Fruit fly (Drosophila melanogaster): Measurements from ENCODE around the gene Mau2.

Gene Mau2

DNA sequence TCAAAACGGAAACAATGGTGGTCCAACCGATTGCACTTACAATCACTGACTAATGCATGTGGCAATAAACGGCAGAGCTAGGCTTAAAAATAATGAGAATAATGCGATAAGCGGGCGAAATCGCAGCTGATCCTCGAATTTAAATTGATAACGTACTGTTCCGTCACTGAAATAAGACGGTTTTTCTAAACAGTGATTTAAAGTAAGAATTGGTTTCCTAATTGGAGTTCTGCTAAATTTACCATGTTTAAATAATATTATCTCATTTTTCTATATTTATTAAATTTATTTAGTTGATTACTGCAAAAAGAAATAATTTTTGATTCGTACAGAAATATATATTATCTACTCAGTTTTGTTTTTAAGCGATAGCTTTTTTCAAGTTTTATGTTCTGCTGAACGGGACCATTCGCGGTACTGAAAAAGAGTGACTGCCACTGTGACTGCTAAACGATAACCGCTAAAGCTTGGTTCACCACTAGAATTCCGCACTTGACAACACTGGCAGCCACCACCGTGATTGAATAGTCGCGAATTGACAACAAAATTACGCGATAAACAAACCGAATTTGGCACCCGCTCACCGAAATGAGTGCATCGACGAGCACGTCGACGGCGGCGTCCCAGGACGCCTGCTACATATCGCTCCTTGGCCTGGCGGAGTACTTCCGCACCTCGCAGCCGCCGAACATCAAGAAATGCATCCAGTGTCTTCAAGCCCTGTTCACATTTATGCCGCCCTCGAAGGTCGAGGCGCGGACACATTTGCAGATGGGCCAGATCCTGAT lies at the start of gene Mau2, which contains the start of gene Spn88Eb (continued):
- TF ChIP-seq CHES-1-like (GFP tag; optimal IDR thresholded peaks at IDR 0.05): peak; percentile 78
- TF ChIP-seq CG32772 (GFP tag; IDR thresholded peaks at IDR 0.05): peak; percentile 57; the same call in 1 of the 2 replicates
- peak; percentile 30; the same call in 1 of the 2 replicates for TF ChIP-seq Gsc (GFP tag; IDR thresholded peaks at IDR 0.05)
- peak; percentile 69 for TF ChIP-seq CG16813 (GFP tag; IDR thresholded peaks at IDR 0.05; ENCODE audit: partially characterized antibody)
- peak; percentile 67 for TF ChIP-seq Nf-YC (tag; optimal IDR thresholded peaks at IDR 0.05)
- TF ChIP-seq CG4328 (GFP tag; optimal IDR thresholded peaks at IDR 0.05): peak; percentile 43
- peak; percentile 8 for TF ChIP-seq CG12104 (GFP tag; optimal IDR thresholded peaks at IDR 0.05)
- TF ChIP-seq CG3838 (GFP tag; optimal IDR thresholded peaks at IDR 0.05): no peak
- peak; percentile 31 for TF ChIP-seq Ssrp (tag; optimal IDR thresholded peaks at IDR 0.05)
- peak; percentile 48 for TF ChIP-seq CG4820 (GFP tag; optimal IDR thresholded peaks at IDR 0.05)
- no peak for TF ChIP-seq CG15011 (GFP tag; optimal IDR thresholded peaks at IDR 0.05)
- peak; percentile 63 for TF ChIP-seq zen (tag; optimal IDR thresholded peaks at IDR 0.05)
- peak; percentile 36 for TF ChIP-seq CG14014 (GFP tag; IDR thresholded peaks at IDR 0.05)
- peak; percentile 56; the same call in 1 of the 2 replicates for TF ChIP-seq stc (GFP tag; IDR thresholded peaks at IDR 0.05)
- TF ChIP-seq CG1024 (GFP tag; IDR thresholded peaks at IDR 0.05): peak; percentile 60
- peak; percentile 62 for TF ChIP-seq CG9609 (GFP tag; optimal IDR thresholded peaks at IDR 0.05)
- peak; percentile 37; the same call in 1 of the 2 replicates for TF ChIP-seq Drgx (GFP tag; IDR thresholded peaks at IDR 0.05)
- TF ChIP-seq row (GFP tag; IDR thresholded peaks at IDR 0.05): peak; percentile 97
- peak; percentile 80 for TF ChIP-seq mam (GFP tag; optimal IDR thresholded peaks at IDR 0.05)
- peak; percentile 80; the same call in 2 of the 3 replicates for TF ChIP-seq CG34422 (GFP tag; IDR thresholded peaks at IDR 0.05)
- peak; percentile 55 for TF ChIP-seq Dek (tag; optimal IDR thresholded peaks at IDR 0.05)
- TF ChIP-seq CG17802 (tag; optimal IDR thresholded peaks at IDR 0.05): peak; percentile 98
- TF ChIP-seq CG1792 (GFP tag; optimal IDR thresholded peaks at IDR 0.05): no peak
- peak; percentile 88 for TF ChIP-seq Gug (GFP tag; IDR thresholded peaks at IDR 0.05)
- peak; percentile 35 to 73 for TF ChIP-seq Pdp1 (GFP tag; optimal IDR thresholded peaks at IDR 0.05)
- TF ChIP-seq NC2β (GFP tag; optimal IDR thresholded peaks at IDR 0.05): peak; percentile 44
- TF ChIP-seq nerfin-2 (GFP tag; IDR thresholded peaks at IDR 0.05; ENCODE audit: partially characterized antibody): no peak
- no peak for TF ChIP-seq CG6765 (GFP tag; optimal IDR thresholded peaks at IDR 0.05)
- peak; percentile 69; the same call in 2 of the 3 replicates for TF ChIP-seq vnd (GFP tag; IDR thresholded peaks at IDR 0.05; ENCODE audit: partially characterized antibody)
- TF ChIP-seq CG3163 (GFP tag; optimal IDR thresholded peaks at IDR 0.05): peak; percentile 43
- no peak for TF ChIP-seq CG4854 (GFP tag; optimal IDR thresholded peaks at IDR 0.05)
- TF ChIP-seq CG18262 (tag; optimal IDR thresholded peaks at IDR 0.05): peak; percentile 55
- peak; percentile 89 for TF ChIP-seq CG11456 (GFP tag; IDR thresholded peaks at IDR 0.05)
- peak; percentile 61; the same call in 1 of the 2 replicates for TF ChIP-seq CG8765 (GFP tag; IDR thresholded peaks at IDR 0.05)
- TF ChIP-seq CG3065 (GFP tag; optimal IDR thresholded peaks at IDR 0.05): no peak
- peak; percentile 94 for TF ChIP-seq Med (GFP tag)
- no peak for TF ChIP-seq exex (tag; optimal IDR thresholded peaks at IDR 0.05)
- no peak for TF ChIP-seq Hand (GFP tag; optimal IDR thresholded peaks at IDR 0.05)
- TF ChIP-seq ash1 (GFP tag; optimal IDR thresholded peaks at IDR 0.05): no peak
- peak; percentile 88 for TF ChIP-seq pzg (GFP tag; optimal IDR thresholded peaks at IDR 0.05)
- TF ChIP-seq cato (GFP tag; optimal IDR thresholded peaks at IDR 0.05; ENCODE audit: borderline replicate concordance): peak; percentile 24
- TF ChIP-seq CoRest (tag; optimal IDR thresholded peaks at IDR 0.05): peak; percentile 68
- TF ChIP-seq CG10654 (GFP tag; optimal IDR thresholded peaks at IDR 0.05): peak; percentile 34
- TF ChIP-seq toy (GFP tag; IDR thresholded peaks at IDR 0.05): no peak; the same call in 1 of the 2 replicates
- peak; percentile 39 to 55 for TF ChIP-seq chif (GFP tag; optimal IDR thresholded peaks at IDR 0.05)
- TF ChIP-seq CG13123 (GFP tag; optimal IDR thresholded peaks at IDR 0.05): peak; percentile 37
- peak; percentile 55 for TF ChIP-seq CG5245 (GFP tag; optimal IDR thresholded peaks at IDR 0.05)
- no peak for TF ChIP-seq emc (GFP tag; optimal IDR thresholded peaks at IDR 0.05)
- TF ChIP-seq CG4404 (GFP tag; IDR thresholded peaks at IDR 0.05): peak; percentile 59

All from whole organism, embryonic.